Fruit fly (Drosophila melanogaster) whole organism, embryonic: ENCODE measurements around the gene PH4alphaNE2.

Source experiments
- Aef1 ChIP-seq: fragments of 200-800 bp; sonication (Bioruptor generic); IDR thresholded peaks from 3 replicates; pipeline ENCODE4 v1.3.6; 2022; ENCODE audit warnings: missing biosample characterization, missing genetic modification characterization
- Atf3 ChIP-seq: fragments of 200-800 bp; sonication (Bioruptor generic); optimal IDR thresholded peaks from 3 replicates; lab custom pipeline; 2016; ENCODE audit warnings: missing biosample characterization, missing genetic modification characterization
- BEAF-32 ChIP-seq: fragments of 200-800 bp; sonication (Bioruptor generic); optimal IDR thresholded peaks from 3 replicates; lab custom pipeline; 2017; ENCODE audit warnings: missing biosample characterization, missing genetic modification characterization, mild to moderate bottlenecking, moderate library complexity, missing genetic modification reagents
- C15 ChIP-seq: fragments of 200-800 bp; sonication (Bioruptor generic); IDR thresholded peaks from 3 replicates; pipeline ENCODE4 v1.3.6; 2022; ENCODE audit warnings: missing biosample characterization, missing genetic modification characterization
- CG10274 ChIP-seq: fragments of 200-800 bp; sonication (Bioruptor generic); optimal IDR thresholded peaks from 3 replicates; lab custom pipeline; 2017; ENCODE audit warnings: missing biosample characterization, mild to moderate bottlenecking, missing genetic modification characterization
- CG11504 ChIP-seq: fragments of 200-800 bp; sonication (Bioruptor generic); optimal IDR thresholded peaks from 3 replicates; lab custom pipeline; 2019; ENCODE audit warnings: missing biosample characterization, mild to moderate bottlenecking, missing genetic modification characterization, moderate library complexity
- CG12071 ChIP-seq: fragments of 200-800 bp; sonication (Bioruptor generic); optimal IDR thresholded peaks from 3 replicates; lab custom pipeline; 2018; ENCODE audit warnings: missing biosample characterization, mild to moderate bottlenecking, missing genetic modification characterization
- CG13123 ChIP-seq: fragments of 200-800 bp; sonication (Bioruptor generic); optimal IDR thresholded peaks from 2 replicates; lab custom pipeline; 2016; ENCODE audit warnings: missing biosample characterization, missing genetic modification characterization
- CG14860 ChIP-seq: fragments of 200-800 bp; sonication (Bioruptor generic); IDR thresholded peaks from 3 replicates; pipeline ENCODE4 v1.3.6; 2022; ENCODE audit warnings: missing biosample characterization, missing genetic modification characterization; ENCODE audit not compliant: partially characterized antibody
- CG15479 ChIP-seq: fragments of 200-800 bp; sonication (Bioruptor generic); optimal IDR thresholded peaks from 3 replicates; lab custom pipeline; 2019; ENCODE audit warnings: missing biosample characterization, mild to moderate bottlenecking, missing genetic modification characterization, moderate library complexity
- CG18476 ChIP-seq: fragments of 200-800 bp; sonication (Bioruptor generic); optimal IDR thresholded peaks from 2 replicates; lab custom pipeline; 2016; ENCODE audit warnings: missing biosample characterization, mild to moderate bottlenecking, missing genetic modification characterization
- CG18599 ChIP-seq: fragments of 200-800 bp; sonication (Bioruptor generic); optimal IDR thresholded peaks from 3 replicates; lab custom pipeline; 2017; ENCODE audit warnings: missing biosample characterization, missing genetic modification characterization, mild to moderate bottlenecking, moderate library complexity, missing genetic modification reagents
- CG2712 ChIP-seq: fragments of 200-800 bp; optimal IDR thresholded peaks from 3 replicates; lab custom pipeline; 2019; ENCODE audit warnings: missing biosample characterization, mild to moderate bottlenecking, missing genetic modification characterization, moderate library complexity
- CG4730 ChIP-seq: fragments of 200-800 bp; sonication (Bioruptor generic); IDR thresholded peaks from 2 replicates; pipeline ENCODE4 v1.3.6; 2022; ENCODE audit warnings: missing biosample characterization, missing genetic modification characterization
- CG6683 ChIP-seq: fragments of 200-800 bp; sonication (Bioruptor generic); optimal IDR thresholded peaks from 2 replicates; lab custom pipeline; 2017; ENCODE audit warnings: missing biosample characterization, mild to moderate bottlenecking, missing genetic modification characterization, missing genetic modification reagents
- CG7372 ChIP-seq: fragments of 200-800 bp; sonication (Bioruptor generic); IDR thresholded peaks from 2 replicates; pipeline ENCODE4 v1.3.6; 2022; ENCODE audit warnings: missing biosample characterization, missing genetic modification characterization
- CG7839 ChIP-seq: fragments of 200-800 bp; sonication (Bioruptor generic); optimal IDR thresholded peaks from 3 replicates; lab custom pipeline; 2018; ENCODE audit warnings: missing biosample characterization, mild to moderate bottlenecking, missing genetic modification characterization, moderate library complexity
- Dek ChIP-seq: fragments of 200-800 bp; sonication (Bioruptor generic); optimal IDR thresholded peaks from 3 replicates; lab custom pipeline; 2019; ENCODE audit warnings: missing biosample characterization, mild to moderate bottlenecking, missing genetic modification characterization, moderate library complexity
- E2f1 ChIP-seq: fragments of 200-800 bp; sonication (Bioruptor generic); IDR thresholded peaks from 2 replicates; pipeline ENCODE4 v1.3.6; 2022; ENCODE audit warnings: missing biosample characterization, missing genetic modification characterization
- Ets65A ChIP-seq: fragments of 200-800 bp; sonication (Bioruptor generic); peaks from one replicate; lab custom pipeline; 2016; ENCODE audit warnings: missing biosample characterization, missing genetic modification characterization
- HLH3B ChIP-seq: fragments of 200-800 bp; sonication (Bioruptor generic); IDR thresholded peaks from 2 replicates; pipeline ENCODE4 v1.3.6; 2022; ENCODE audit warnings: missing biosample characterization, missing genetic modification characterization
- Hr51 ChIP-seq, 2 experiments: fragments of 200-800 bp; sonication (Bioruptor generic); optimal IDR thresholded peaks; 2 replicates in 1 of 2; 3 replicates in 1 of 2; lab custom pipeline; 2016 to 2018; ENCODE audit warnings: missing biosample characterization in 2 of 2, missing genetic modification characterization in 2 of 2, mild to moderate bottlenecking in 1 of 2, moderate library complexity in 1 of 2
- NC2β ChIP-seq: fragments of 200-800 bp; sonication (Bioruptor generic); optimal IDR thresholded peaks from 2 replicates; lab custom pipeline; 2016; ENCODE audit warnings: missing biosample characterization, missing genetic modification characterization
- NfI ChIP-seq: fragments of 200-800 bp; sonication (Bioruptor generic); optimal IDR thresholded peaks from 3 replicates; lab custom pipeline; 2018; ENCODE audit warnings: missing biosample characterization, mild to moderate bottlenecking, missing genetic modification characterization, moderate library complexity
- Oaz ChIP-seq: fragments of 200-800 bp; sonication (Bioruptor generic); IDR thresholded peaks from 2 replicates; pipeline ENCODE4 v1.3.6; 2022; ENCODE audit warnings: missing biosample characterization, missing genetic modification characterization
- Spps ChIP-seq: fragments of 200-800 bp; sonication (Bioruptor generic); optimal IDR thresholded peaks from 2 replicates; lab custom pipeline; 2018; ENCODE audit warnings: missing biosample characterization, mild to moderate bottlenecking, missing genetic modification characterization
- Tbp ChIP-seq: fragments of >200 bp; optimal IDR thresholded peaks from 2 replicates; lab custom pipeline; 2018; ENCODE audit warnings: missing biosample characterization, missing genetic modification characterization
- ac ChIP-seq: fragments of 200-800 bp; sonication (Bioruptor generic); optimal IDR thresholded peaks from 3 replicates; lab custom pipeline; 2017; ENCODE audit warnings: missing biosample characterization, mild to moderate bottlenecking, missing genetic modification characterization
- az2 ChIP-seq: fragments of 200-800 bp; sonication (Bioruptor generic); optimal IDR thresholded peaks from 3 replicates; lab custom pipeline; 2016; ENCODE audit warnings: missing biosample characterization, missing genetic modification characterization
- bbx ChIP-seq: fragments of 200-800 bp; sonication (Bioruptor generic); IDR thresholded peaks from 2 replicates; pipeline ENCODE4 v1.3.6; 2022; ENCODE audit warnings: missing biosample characterization, missing genetic modification characterization; ENCODE audit not compliant: partially characterized antibody
- cad ChIP-seq: fragments of >200 bp; optimal IDR thresholded peaks from 2 replicates; lab custom pipeline; 2017; ENCODE audit warnings: missing biosample characterization, missing genetic modification characterization
- crol ChIP-seq: fragments of 200-800 bp; sonication (Bioruptor generic); IDR thresholded peaks from 2 replicates; pipeline ENCODE4 v1.3.6; 2022; ENCODE audit warnings: missing biosample characterization, missing genetic modification characterization
- fu2 ChIP-seq: fragments of 200-800 bp; sonication (Bioruptor generic); optimal IDR thresholded peaks from 2 replicates; lab custom pipeline; 2016; ENCODE audit warnings: missing biosample characterization, missing genetic modification characterization
- gcm ChIP-seq: fragments of 200-800 bp; sonication (Bioruptor generic); optimal IDR thresholded peaks from 2 replicates; lab custom pipeline; 2019; ENCODE audit warnings: missing biosample characterization, mild to moderate bottlenecking, missing genetic modification characterization, moderate library complexity
- gsb-n ChIP-seq: fragments of 200-800 bp; sonication (Bioruptor generic); optimal IDR thresholded peaks from 3 replicates; lab custom pipeline; 2018; ENCODE audit warnings: missing biosample characterization, mild to moderate bottlenecking, missing genetic modification characterization
- ham ChIP-seq: fragments of 200-800 bp; sonication (Bioruptor generic); IDR thresholded peaks from 2 replicates; pipeline ENCODE4 v1.3.6; 2022; ENCODE audit warnings: missing biosample characterization, missing genetic modification characterization
- hkb ChIP-seq, 2 experiments: fragments of 200-800 bp in 1 of 2; fragments of >200 bp in 1 of 2; sonication (Bioruptor generic) in 1 of 2; IDR thresholded peaks in 1 of 2; optimal IDR thresholded peaks in 1 of 2; 2 replicates each; pipeline versions ENCODE4 v1.3.6 to Lab custom; 2017 to 2022; ENCODE audit warnings: missing biosample characterization in 1 of 2, missing genetic modification characterization in 1 of 2
- knrl ChIP-seq: fragments of 200-800 bp; sonication (Bioruptor generic); IDR thresholded peaks from 3 replicates; pipeline ENCODE4 v1.3.6; 2022; ENCODE audit warnings: missing biosample characterization, missing genetic modification characterization; ENCODE audit not compliant: partially characterized antibody
- maf-S ChIP-seq: fragments of 200-800 bp; sonication (Bioruptor generic); optimal IDR thresholded peaks from 2 replicates; lab custom pipeline; 2016; ENCODE audit warnings: missing biosample characterization, missing genetic modification characterization
- nmo ChIP-seq: fragments of 200-800 bp; sonication (Bioruptor generic); optimal IDR thresholded peaks from 2 replicates; lab custom pipeline; 2018; ENCODE audit warnings: missing biosample characterization, mild to moderate bottlenecking, missing genetic modification characterization, moderate library complexity
- peb ChIP-seq: fragments of 200-800 bp; sonication (Bioruptor generic); IDR thresholded peaks from 2 replicates; pipeline ENCODE4 v1.3.6; 2022; ENCODE audit warnings: missing biosample characterization, missing genetic modification characterization
- pfk ChIP-seq: fragments of 200-800 bp; sonication (Bioruptor generic); optimal IDR thresholded peaks from 2 replicates; lab custom pipeline; 2018; ENCODE audit warnings: missing biosample characterization, mild to moderate bottlenecking, missing genetic modification characterization, moderate library complexity
- prd ChIP-seq, 3 experiments: fragments of >200 bp in 2 of 3; fragments of 200-800 bp in 1 of 3; sonication (Bioruptor generic) in 1 of 3; optimal IDR thresholded peaks in 2 of 3; IDR thresholded peaks in 1 of 3; 2 replicates in 2 of 3; 3 replicates in 1 of 3; pipeline versions ENCODE4 v1.3.6 to Lab custom; 2017 to 2022; ENCODE audit warnings: missing biosample characterization in 1 of 3, missing genetic modification characterization in 1 of 3
- pzg ChIP-seq: fragments of 200-800 bp; sonication (Bioruptor generic); optimal IDR thresholded peaks from 3 replicates; lab custom pipeline; 2018; ENCODE audit warnings: missing biosample characterization, mild to moderate bottlenecking, missing genetic modification characterization, moderate library complexity
- ranshi ChIP-seq: fragments of 200-800 bp; sonication (Bioruptor generic); IDR thresholded peaks from 2 replicates; pipeline ENCODE4 v1.3.6; 2022; ENCODE audit warnings: missing biosample characterization, missing genetic modification characterization
- sd ChIP-seq: fragments of 200-800 bp; sonication (Bioruptor generic); optimal IDR thresholded peaks from 3 replicates; lab custom pipeline; 2018; ENCODE audit warnings: missing biosample characterization, mild to moderate bottlenecking, missing genetic modification characterization, moderate library complexity
- stwl ChIP-seq: fragments of 200-800 bp; sonication (Bioruptor generic); optimal IDR thresholded peaks from 3 replicates; lab custom pipeline; 2018; ENCODE audit warnings: missing biosample characterization, mild to moderate bottlenecking, missing genetic modification characterization, moderate library complexity
- tx ChIP-seq: fragments of 200-800 bp; sonication (Bioruptor generic); optimal IDR thresholded peaks from 2 replicates; lab custom pipeline; 2016; ENCODE audit warnings: missing biosample characterization, missing genetic modification characterization
- unpg ChIP-seq: fragments of 200-800 bp; sonication (Bioruptor generic); optimal IDR thresholded peaks from 3 replicates; lab custom pipeline; 2018; ENCODE audit warnings: missing biosample characterization, mild to moderate bottlenecking, missing genetic modification characterization, moderate library complexity

PH4alphaNE2 gene

dm6 chr3R:30540196-30540595 lies 28.2 kb upstream of the PH4alphaNE2 start (continued):
- TF ChIP-seq cad (GFP tag; lab: Kevin White, UChicago), result no peak
- peak; percentile 99 for TF ChIP-seq Ets65A (GFP tag; lab: Kevin White, UChicago)
- TF ChIP-seq knrl (GFP tag; lab: Robert Waterston, UW), result no peak
- TF ChIP-seq gsb-n, result peak; percentile 81
- TF ChIP-seq peb (GFP tag; lab: Robert Waterston, UW), result peak; percentile 77
- TF ChIP-seq sd (tag; lab: Kevin White, UChicago), result peak; percentile 69
- TF ChIP-seq ham (GFP tag; lab: Robert Waterston, UW), result peak; percentile 83
- peak; percentile 88 to 91 for TF ChIP-seq Hr51 (GFP tag; optimal IDR thresholded peaks at IDR 0.05; lab: Kevin White, UChicago)
- TF ChIP-seq Tbp (GFP tag; lab: Kevin White, UChicago), result no peak
- peak; percentile 71 for TF ChIP-seq Spps
- no peak for TF ChIP-seq CG15479 (GFP tag; lab: Kevin White, UChicago)
- TF ChIP-seq Atf3, result peak; percentile 87
- peak; percentile 92 for TF ChIP-seq CG12071
- TF ChIP-seq Oaz (GFP tag; lab: Robert Waterston, UW), result peak; percentile 88
- TF ChIP-seq bbx (GFP tag; lab: Robert Waterston, UW), result no peak
- TF ChIP-seq pzg (GFP tag; lab: Kevin White, UChicago), result peak; percentile 16
- TF ChIP-seq CG14860 (GFP tag; lab: Robert Waterston, UW), result no peak
- TF ChIP-seq BEAF-32 (GFP tag; lab: Kevin White, UChicago), result no peak
- peak; percentile 95 for TF ChIP-seq CG7839 (tag; lab: Kevin White, UChicago)
- peak; percentile 94 for TF ChIP-seq ranshi (GFP tag; lab: Robert Waterston, UW)
- TF ChIP-seq NC2β, result peak; percentile 78
- TF ChIP-seq HLH3B (GFP tag; lab: Robert Waterston, UW), result peak; percentile 95
- TF ChIP-seq CG4730 (GFP tag; lab: Robert Waterston, UW), result peak; percentile 92
- peak; percentile 81 for TF ChIP-seq CG6683 (GFP tag; lab: Kevin White, UChicago)
- peak; percentile 89 for TF ChIP-seq CG2712 (tag; lab: Kevin White, UChicago)
- TF ChIP-seq Aef1 (GFP tag; lab: Robert Waterston, UW), result peak; percentile 92
- TF ChIP-seq pfk (GFP tag; lab: Kevin White, UChicago), result peak; percentile 30
- no peak for TF ChIP-seq ac (GFP tag; lab: Kevin White, UChicago)
- TF ChIP-seq crol (GFP tag; lab: Robert Waterston, UW), result 0 out of 2 replicates have a peak, but pooled peaks have one; percentile 17
- TF ChIP-seq prd (optimal IDR thresholded peaks at IDR 0.05; lab: Kevin White, UChicago), result no peak
- peak; percentile 95 for TF ChIP-seq prd (GFP tag; IDR thresholded peaks at IDR 0.05; lab: Robert Waterston, UW)
- TF ChIP-seq CG18599 (GFP tag; lab: Kevin White, UChicago), result peak; percentile 97
- TF ChIP-seq E2f1 (GFP tag; lab: Robert Waterston, UW), result peak; percentile 89
- TF ChIP-seq Dek (tag; lab: Kevin White, UChicago), result peak; percentile 92
- no peak for TF ChIP-seq stwl (tag; lab: Kevin White, UChicago)
- TF ChIP-seq gcm (GFP tag; lab: Kevin White, UChicago), result peak; percentile 81
- TF ChIP-seq CG7372, result peak; percentile 90
- peak; percentile 94 for TF ChIP-seq NfI (GFP tag; lab: Kevin White, UChicago)
- TF ChIP-seq CG13123 (GFP tag; lab: Kevin White, UChicago), result peak; percentile 86
- peak; percentile 94 for TF ChIP-seq nmo (GFP tag; lab: Kevin White, UChicago)
- peak; percentile 82 for TF ChIP-seq CG10274
- TF ChIP-seq CG11504 (tag; lab: Kevin White, UChicago), result peak; percentile 93
- no peak for TF ChIP-seq hkb (optimal IDR thresholded peaks at IDR 0.05; lab: Kevin White, UChicago)
- peak; percentile 94 for TF ChIP-seq hkb (GFP tag; IDR thresholded peaks at IDR 0.05; lab: Robert Waterston, UW)
- TF ChIP-seq C15 (GFP tag; lab: Robert Waterston, UW), result peak; percentile 82; the same call in 2 of the 3 replicates
- peak; percentile 91 for TF ChIP-seq tx (GFP tag; lab: Kevin White, UChicago)
- TF ChIP-seq fu2 (GFP tag; lab: Kevin White, UChicago), result peak; percentile 90
- peak; percentile 93 for TF ChIP-seq maf-S (GFP tag; lab: Kevin White, UChicago)
- peak; percentile 86 for TF ChIP-seq CG18476
- peak; percentile 93 for TF ChIP-seq unpg (GFP tag; lab: Kevin White, UChicago)
- peak; percentile 91 for TF ChIP-seq az2 (GFP tag; lab: Kevin White, UChicago)
